Worm (Caenorhabditis elegans) whole organism, young adult: ENCODE data around the gene F12F6.1.

Source experiments
- Y53F4B.3 ChIP-seq: fragments of 200-800 bp; sonication (Bioruptor generic); IDR thresholded peaks from 2 replicates; pipeline ENCODE4 v1.3.6; 2022; ENCODE audit warnings: missing genetic modification reagents, missing genetic modification characterization, missing compliant biosample characterization
- Y67H2A.10 ChIP-seq: fragments of 200-800 bp; sonication (Bioruptor generic); conservative IDR thresholded peaks from 2 replicates; pipeline ENCODE4 v1.3.6; 2022; ENCODE audit warnings: missing genetic modification reagents, missing genetic modification characterization, missing compliant biosample characterization
- athp-1 ChIP-seq: sonication (generic microtip); optimal IDR thresholded peaks from 2 replicates; lab custom pipeline; 2017; ENCODE audit warnings: mild to moderate bottlenecking, missing genetic modification characterization, missing compliant biosample characterization
- efl-1 ChIP-seq: fragments of 150-350 bp; optimal IDR thresholded peaks from 2 replicates; lab custom pipeline; 2014; ENCODE audit warnings: missing biosample characterization, missing genetic modification reagents, missing genetic modification characterization
- ets-4 ChIP-seq: fragments of 200-800 bp; sonication (Bioruptor generic); optimal IDR thresholded peaks from 2 replicates; lab custom pipeline; 2018; ENCODE audit warnings: mild to moderate bottlenecking, missing genetic modification characterization, missing compliant biosample characterization
- lag-1 ChIP-seq: fragments of 200-800 bp; sonication (Bioruptor generic); IDR thresholded peaks from 2 replicates; pipeline ENCODE4 v1.3.6; 2022; ENCODE audit warnings: missing genetic modification reagents, missing genetic modification characterization, missing compliant biosample characterization
- lin-54 ChIP-seq: fragments of 200-800 bp; sonication (Bioruptor generic); optimal IDR thresholded peaks from 2 replicates; lab custom pipeline; 2018; ENCODE audit warnings: mild to moderate bottlenecking, missing genetic modification characterization, missing compliant biosample characterization
- mxl-1 ChIP-seq: sonication (generic microtip); optimal IDR thresholded peaks from 2 replicates; lab custom pipeline; 2016; ENCODE audit warnings: missing genetic modification characterization, missing compliant biosample characterization
- nfya-1 ChIP-seq: sonication (generic microtip); optimal IDR thresholded peaks from 2 replicates; lab custom pipeline; 2017; ENCODE audit warnings: antibody characterized with exemption, missing compliant biosample characterization, missing genetic modification characterization, borderline replicate concordance; ENCODE audit not compliant: insufficient read depth
- pha-4 ChIP-seq: fragments of 150-350 bp; sonication (generic microtip); optimal IDR thresholded peaks from 2 replicates; lab custom pipeline; 2014; ENCODE audit warnings: missing biosample characterization, missing genetic modification reagents, missing genetic modification characterization
- snpc-1.3 ChIP-seq: sonication (generic microtip); optimal IDR thresholded peaks from 2 replicates; lab custom pipeline; 2017; ENCODE audit warnings: missing genetic modification characterization, mild to moderate bottlenecking, missing compliant biosample characterization, antibody characterized with exemption, moderate library complexity, missing genotype, missing genetic modification reagents; ENCODE audit not compliant: insufficient read depth
- tlf-1 ChIP-seq: fragments of 200-800 bp; sonication (Bioruptor generic); optimal IDR thresholded peaks from 2 replicates; lab custom pipeline; 2018; ENCODE audit warnings: mild to moderate bottlenecking, missing genetic modification characterization, missing compliant biosample characterization
- unc-130 ChIP-seq: sonication (generic microtip); optimal IDR thresholded peaks from 2 replicates; lab custom pipeline; 2016; ENCODE audit warnings: missing genetic modification reagents, missing genetic modification characterization, missing compliant biosample characterization
- zim-3 ChIP-seq: sonication (generic microtip); optimal IDR thresholded peaks from 2 replicates; lab custom pipeline; 2017; ENCODE audit warnings: mild to moderate bottlenecking, missing genetic modification characterization, moderate library complexity, missing compliant biosample characterization

DNA sequence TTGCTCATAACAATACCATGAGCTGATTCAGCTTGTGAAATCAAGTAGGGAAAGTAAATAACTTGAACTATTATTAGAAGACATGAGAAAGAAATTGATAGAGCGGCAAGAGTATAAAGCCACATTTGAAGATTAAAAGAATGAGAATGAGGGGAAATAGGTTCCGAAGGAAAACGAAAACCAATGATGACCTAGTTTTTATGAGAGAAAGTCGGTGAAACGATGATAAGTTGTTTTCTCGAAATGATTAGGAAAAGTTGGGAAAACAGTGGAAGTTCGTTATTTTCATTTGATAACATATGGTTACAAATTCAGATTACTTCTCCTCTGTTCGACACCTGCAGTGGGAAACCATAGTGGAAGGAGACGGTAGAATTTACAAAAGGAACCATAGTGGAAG, 31.9 kb upstream of the F12F6.1 start, which contains the start of gene col-128:
- TF ChIP-seq Y67H2A.10 (GFP tag; lab: Robert Waterston, UW) (no peak), lag-1 (GFP tag; lab: Robert Waterston, UW) (no peak), snpc-1.3 (no peak), lin-54 (GFP tag; lab: Kevin White, UChicago) (no peak), pha-4 (tag; lab: Kevin White, UChicago) (no peak), ets-4 (GFP tag; lab: Kevin White, UChicago) (no peak), tlf-1 (no peak), efl-1 (GFP tag; lab: Kevin White, UChicago) (no peak), unc-130 (no peak), athp-1 (no peak), nfya-1 (no peak), mxl-1 (tag; lab: Kevin White, UChicago) (no peak), Y53F4B.3 (GFP tag; lab: Robert Waterston, UW) (no peak), zim-3 (tag; lab: Kevin White, UChicago) (no peak)
